Worm (Caenorhabditis elegans) whole organism, L4 larva: Measurements from ENCODE around the gene vha-1.
A peak's percentile ranks its signal among the peaks of the same experiment; 100 is the strongest.

Experiments used
- R02D3.7 ChIP-seq: fragments of 150-350 bp; sonication (generic microtip); optimal IDR thresholded peaks from 3 replicates; lab custom pipeline; 2014; ENCODE audit warnings: missing biosample characterization, missing genetic modification characterization
- Y105C5A.15 ChIP-seq: fragments of 200-800 bp; sonication (Bioruptor generic); IDR thresholded peaks from 2 replicates; pipeline ENCODE4 v1.3.6; 2022; ENCODE audit warnings: missing genetic modification characterization, missing compliant biosample characterization
- dve-1 ChIP-seq: sonication (generic microtip); optimal IDR thresholded peaks from 2 replicates; lab custom pipeline; 2017; ENCODE audit warnings: antibody characterized with exemption, mild to moderate bottlenecking, missing genetic modification characterization, missing compliant biosample characterization; ENCODE audit not compliant: insufficient read depth
- fos-1 ChIP-seq: fragments of 150-350 bp; optimal IDR thresholded peaks from 2 replicates; lab custom pipeline; 2014; ENCODE audit warnings: missing biosample characterization, missing genetic modification characterization
- lin-29 ChIP-seq: fragments of 200-800 bp; sonication (Bioruptor generic); IDR thresholded peaks from 2 replicates; pipeline ENCODE4 v1.3.6; 2022; ENCODE audit warnings: missing genetic modification reagents, missing genetic modification characterization, missing compliant biosample characterization
- nhr-237 ChIP-seq: sonication (generic microtip); optimal IDR thresholded peaks from 2 replicates; lab custom pipeline; 2017; ENCODE audit warnings: missing biosample characterization, missing genetic modification characterization
- nhr-76 ChIP-seq: fragments of 150-350 bp; optimal IDR thresholded peaks from 2 replicates; lab custom pipeline; 2014; ENCODE audit warnings: missing biosample characterization, missing genetic modification characterization
- pha-4 ChIP-seq, 2 experiments: fragments of 150-350 bp in 1 of 2; fragments of 200-800 bp in 1 of 2; sonication (Bioruptor generic) in 1 of 2; IDR thresholded peaks in 1 of 2; optimal IDR thresholded peaks in 1 of 2; 2 replicates each; pipeline versions ENCODE4 v1.3.6 to Lab custom; 2014 to 2022; ENCODE audit warnings: missing genetic modification characterization in 2 of 2, missing genetic modification reagents in 2 of 2, missing biosample characterization in 1 of 2, missing compliant biosample characterization in 1 of 2
- snpc-4 ChIP-seq: fragments of 150-350 bp; optimal IDR thresholded peaks from 2 replicates; lab custom pipeline; 2014; ENCODE audit warnings: missing biosample characterization, missing genetic modification characterization
- unc-62 ChIP-seq, 3 experiments: fragments of 150-350 bp in 1 of 3; sonication (generic microtip); optimal IDR thresholded peaks in 2 of 3; peaks in 1 of 3; 1 replicate in 1 of 3; 2 replicates in 2 of 3; lab custom pipeline; 2014 to 2017; ENCODE audit warnings: missing biosample characterization in 3 of 3, missing genetic modification characterization in 3 of 3, missing genetic modification reagents in 3 of 3, missing genotype in 1 of 3

ce11 chrIII:9772394-9772793 lies 8.7 kb upstream of the vha-1 start:
- TF ChIP-seq snpc-4 (tag; lab: Kevin White, UChicago) (no peak), dve-1 (tag; lab: Kevin White, UChicago) (no peak), Y105C5A.15 (GFP tag; lab: Robert Waterston, UW) (no peak), fos-1 (no peak), nhr-237 (tag; lab: Kevin White, UChicago) (no peak), unc-62 (GFP tag; optimal IDR thresholded peaks at IDR 0.05 in 1 of 2; lab: Kevin White, UChicago) (peak in 1 of 2 experiments; percentile 25), unc-62 (tag; optimal IDR thresholded peaks at IDR 0.05; lab: Kevin White, UChicago) (no peak), nhr-76 (tag; lab: Kevin White, UChicago) (no peak), pha-4 (GFP tag; IDR thresholded peaks at IDR 0.05; lab: Robert Waterston, UW) (no peak), pha-4 (tag; optimal IDR thresholded peaks at IDR 0.05; lab: Kevin White, UChicago) (no peak), R02D3.7 (no peak), lin-29 (GFP tag; lab: Robert Waterston, UW) (no peak)
